Fruit fly (Drosophila melanogaster) Kc167 (cell line): ENCODE measurements around the gene CG14811.

Source experiments
- Sin3A ChIP-seq: fragments of >200 bp; optimal IDR thresholded peaks from 2 replicates; lab custom pipeline; 2018; ENCODE audit warnings: missing external identifiers
- psq ChIP-seq: fragments of >200 bp; optimal IDR thresholded peaks from 2 replicates; lab custom pipeline; 2017; ENCODE audit warnings: missing external identifiers
- ttk ChIP-seq: sonication (Bioruptor generic); optimal IDR thresholded peaks from 2 replicates; lab custom pipeline; 2017; ENCODE audit warnings: missing external identifiers

DNA sequence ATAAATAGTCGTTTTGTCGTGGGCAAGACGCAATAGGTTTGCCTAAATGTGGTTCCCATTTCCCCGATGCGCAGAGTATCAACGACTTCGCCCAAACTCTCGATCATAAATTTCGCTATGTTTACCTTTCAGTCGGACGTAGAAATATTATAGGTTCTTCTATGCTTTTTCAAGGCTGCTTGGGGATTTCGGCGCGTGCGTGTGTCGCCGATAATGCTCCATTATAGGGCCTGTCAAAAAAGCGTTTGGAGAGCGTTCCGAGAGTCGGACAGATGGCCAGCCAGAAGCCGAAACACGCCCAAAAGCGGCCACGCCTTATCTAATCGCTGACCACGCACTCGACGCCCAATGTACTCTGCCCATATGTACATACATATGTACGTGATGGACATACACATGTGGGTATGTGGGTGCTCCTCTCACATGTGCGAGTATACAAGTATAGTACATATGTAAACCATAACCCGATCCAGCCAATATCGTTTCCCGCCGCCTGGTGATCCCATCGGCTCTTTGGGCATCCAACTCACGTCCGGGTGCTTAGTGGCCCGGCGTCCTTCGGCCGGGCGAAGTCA, 26.5 kb upstream of the CG14811 start:
- TF ChIP-seq ttk (lab: Kevin White, UChicago), result no peak
- TF ChIP-seq psq (lab: Kevin White, UChicago), result no peak
- no peak for TF ChIP-seq Sin3A (lab: Kevin White, UChicago)
